Worm (Caenorhabditis elegans) whole organism, L3 larva: Measurements from ENCODE around the gene ZC250.4.

Experiments
- R02D3.7 ChIP-seq: fragments of 150-350 bp; optimal IDR thresholded peaks from 2 replicates; lab custom pipeline; 2014; ENCODE audit warnings: missing biosample characterization, missing genetic modification characterization
- aly-2 ChIP-seq: fragments of 150-350 bp; optimal IDR thresholded peaks from 2 replicates; lab custom pipeline; 2014; ENCODE audit warnings: missing biosample characterization, missing genetic modification characterization
- ama-1 ChIP-seq: fragments of 150-350 bp; optimal IDR thresholded peaks from 2 replicates; lab custom pipeline; 2018
- ceh-82 ChIP-seq: fragments of 150-350 bp; optimal IDR thresholded peaks from 2 replicates; lab custom pipeline; 2014; ENCODE audit warnings: missing biosample characterization, missing genetic modification characterization
- ceh-9 ChIP-seq: sonication (generic microtip); optimal IDR thresholded peaks from 2 replicates; lab custom pipeline; 2018; ENCODE audit warnings: missing biosample characterization, missing genetic modification characterization
- daf-12 ChIP-seq: fragments of 150-350 bp; optimal IDR thresholded peaks from 2 replicates; lab custom pipeline; 2014; ENCODE audit warnings: missing biosample characterization, missing genetic modification reagents, missing genetic modification characterization
- egl-5 ChIP-seq: fragments of 150-350 bp; optimal IDR thresholded peaks from 2 replicates; lab custom pipeline; 2017; ENCODE audit warnings: missing biosample characterization, missing genetic modification reagents, missing genetic modification characterization, inconsistent platforms
- elt-2 ChIP-seq: sonication (generic microtip); optimal IDR thresholded peaks from 2 replicates; lab custom pipeline; 2016; ENCODE audit warnings: missing genetic modification reagents, mild to moderate bottlenecking, missing genetic modification characterization, missing compliant biosample characterization
- eor-1 ChIP-seq, 2 experiments: fragments of 150-350 bp; optimal IDR thresholded peaks; 2 replicates each; lab custom pipeline; 2014 to 2018; ENCODE audit warnings: missing biosample characterization in 2 of 2, missing genetic modification characterization in 2 of 2
- fkh-10 ChIP-seq: sonication (generic microtip); optimal IDR thresholded peaks from 2 replicates; lab custom pipeline; 2017; ENCODE audit warnings: missing biosample characterization, missing genetic modification reagents, missing genetic modification characterization
- fkh-2 ChIP-seq: fragments of 150-350 bp; optimal IDR thresholded peaks from 2 replicates; lab custom pipeline; 2014; ENCODE audit warnings: missing biosample characterization, missing genetic modification reagents, missing genetic modification characterization
- fos-1 ChIP-seq: fragments of 150-350 bp; optimal IDR thresholded peaks from 2 replicates; lab custom pipeline; 2014; ENCODE audit warnings: missing biosample characterization, missing genetic modification characterization
- hmg-11 ChIP-seq: sonication (generic microtip); optimal IDR thresholded peaks from 2 replicates; lab custom pipeline; 2016; ENCODE audit warnings: missing genetic modification characterization, missing compliant biosample characterization
- jun-1 ChIP-seq: fragments of 150-350 bp; optimal IDR thresholded peaks from 2 replicates; lab custom pipeline; 2014; ENCODE audit warnings: missing biosample characterization, missing genetic modification reagents, missing genetic modification characterization
- lin-15B ChIP-seq: fragments of 150-350 bp; optimal IDR thresholded peaks from 2 replicates; lab custom pipeline; 2014; ENCODE audit warnings: missing biosample characterization, missing genetic modification characterization
- lin-39 ChIP-seq: fragments of 150-350 bp; optimal IDR thresholded peaks from 2 replicates; lab custom pipeline; 2018; ENCODE audit warnings: missing biosample characterization, missing genetic modification reagents, missing genetic modification characterization
- lsy-12 ChIP-seq: sonication (generic microtip); optimal IDR thresholded peaks from 2 replicates; lab custom pipeline; 2016; ENCODE audit warnings: mild to moderate bottlenecking, missing genetic modification characterization, missing compliant biosample characterization
- mdl-1 ChIP-seq: fragments of 150-350 bp; optimal IDR thresholded peaks from 2 replicates; lab custom pipeline; 2014; ENCODE audit warnings: missing biosample characterization, missing genetic modification characterization
- nfya-1 ChIP-seq: sonication (generic microtip); optimal IDR thresholded peaks from 2 replicates; lab custom pipeline; 2017; ENCODE audit warnings: missing genetic modification characterization, mild to moderate bottlenecking, missing compliant biosample characterization, antibody characterized with exemption, moderate library complexity; ENCODE audit not compliant: insufficient read depth
- nhr-11 ChIP-seq: fragments of 150-350 bp; optimal IDR thresholded peaks from 2 replicates; lab custom pipeline; 2014; ENCODE audit warnings: missing biosample characterization, missing genetic modification characterization
- nhr-12 ChIP-seq: fragments of 150-350 bp; optimal IDR thresholded peaks from 2 replicates; lab custom pipeline; 2014; ENCODE audit warnings: missing biosample characterization, missing genetic modification characterization
- nhr-23 ChIP-seq: fragments of 150-350 bp; optimal IDR thresholded peaks from 2 replicates; lab custom pipeline; 2014; ENCODE audit warnings: missing biosample characterization, missing genetic modification reagents, missing genetic modification characterization
- nhr-237 ChIP-seq: fragments of 150-350 bp; optimal IDR thresholded peaks from 2 replicates; lab custom pipeline; 2014; ENCODE audit warnings: missing biosample characterization, missing genetic modification characterization
- nhr-28 ChIP-seq: fragments of 150-350 bp; optimal IDR thresholded peaks from 2 replicates; lab custom pipeline; 2014; ENCODE audit warnings: missing biosample characterization, missing genetic modification characterization
- nhr-43 ChIP-seq: sonication (generic microtip); optimal IDR thresholded peaks from 2 replicates; lab custom pipeline; 2016; ENCODE audit warnings: mild to moderate bottlenecking, missing genetic modification characterization, missing compliant biosample characterization; ENCODE audit not compliant: poor library complexity, severe bottlenecking
- nhr-67 ChIP-seq: fragments of 150-350 bp; optimal IDR thresholded peaks from 2 replicates; lab custom pipeline; 2014; ENCODE audit warnings: missing biosample characterization, missing genetic modification characterization
- pha-4 ChIP-seq: fragments of 150-350 bp; optimal IDR thresholded peaks from 2 replicates; lab custom pipeline; 2014; ENCODE audit warnings: missing biosample characterization, missing genetic modification reagents, missing genetic modification characterization
- pqm-1 ChIP-seq: fragments of 150-350 bp; optimal IDR thresholded peaks from 2 replicates; lab custom pipeline; 2017; ENCODE audit warnings: missing biosample characterization, missing genetic modification characterization, inconsistent platforms
- skn-1 ChIP-seq: fragments of 150-350 bp; optimal IDR thresholded peaks from 2 replicates; lab custom pipeline; 2014; ENCODE audit warnings: missing biosample characterization, missing genetic modification characterization
- snpc-4 ChIP-seq: fragments of 150-350 bp; optimal IDR thresholded peaks from 2 replicates; lab custom pipeline; 2014; ENCODE audit warnings: missing biosample characterization, missing genetic modification characterization
- tbx-2 ChIP-seq: sonication (generic microtip); optimal IDR thresholded peaks from 2 replicates; lab custom pipeline; 2016; ENCODE audit warnings: mild to moderate bottlenecking, missing genetic modification characterization, missing compliant biosample characterization
- unc-39 ChIP-seq: sonication (generic microtip); optimal IDR thresholded peaks from 4 replicates; lab custom pipeline; 2017; ENCODE audit warnings: missing biosample characterization, missing genetic modification characterization
- unc-62 ChIP-seq: fragments of 150-350 bp; sonication (generic microtip); optimal IDR thresholded peaks from 4 replicates; lab custom pipeline; 2014; ENCODE audit warnings: missing biosample characterization, missing genetic modification reagents, missing genetic modification characterization
- ztf-4 ChIP-seq: fragments of 150-350 bp; optimal IDR thresholded peaks from 2 replicates; lab custom pipeline; 2014; ENCODE audit warnings: missing biosample characterization, missing genetic modification characterization

The ZC250.4 gene

DNA sequence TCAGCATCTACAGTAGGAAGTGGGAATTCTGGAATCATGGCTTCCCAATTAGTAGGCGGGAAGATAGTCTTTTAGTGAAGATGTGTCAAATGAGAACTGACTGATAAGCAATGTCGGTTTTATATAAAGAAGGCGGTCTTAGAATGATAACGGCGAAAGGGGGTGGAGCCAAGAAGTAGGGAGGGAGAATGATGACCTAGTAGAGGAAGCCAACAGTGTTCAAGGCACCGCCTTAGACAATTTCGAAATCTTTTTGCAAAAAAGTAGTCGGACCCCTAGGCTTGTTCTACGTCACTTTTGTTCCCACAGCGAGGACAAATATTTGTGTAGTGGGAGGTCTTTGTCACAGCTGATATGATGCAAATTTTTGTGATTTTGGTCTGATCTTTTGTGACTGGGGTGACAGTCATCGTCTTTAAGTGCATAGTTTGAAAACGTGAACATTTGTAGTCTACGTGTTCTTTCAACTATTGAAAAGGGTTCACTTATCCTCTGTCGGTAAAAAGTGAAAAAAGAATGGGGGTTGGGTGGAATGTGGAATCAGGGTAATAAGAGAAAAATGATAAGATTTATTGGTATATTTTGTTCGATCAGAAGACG lies at the start of gene ZC250.4:
Gene ZC250.4 (minus strand): TSS at position 78 of the 600 bp plus-strand sequence.
- TF ChIP-seq nhr-23 (tag; lab: Kevin White, UChicago) (no peak), elt-2 (tag; lab: Kevin White, UChicago) (peak; percentile 82)

DNA sequence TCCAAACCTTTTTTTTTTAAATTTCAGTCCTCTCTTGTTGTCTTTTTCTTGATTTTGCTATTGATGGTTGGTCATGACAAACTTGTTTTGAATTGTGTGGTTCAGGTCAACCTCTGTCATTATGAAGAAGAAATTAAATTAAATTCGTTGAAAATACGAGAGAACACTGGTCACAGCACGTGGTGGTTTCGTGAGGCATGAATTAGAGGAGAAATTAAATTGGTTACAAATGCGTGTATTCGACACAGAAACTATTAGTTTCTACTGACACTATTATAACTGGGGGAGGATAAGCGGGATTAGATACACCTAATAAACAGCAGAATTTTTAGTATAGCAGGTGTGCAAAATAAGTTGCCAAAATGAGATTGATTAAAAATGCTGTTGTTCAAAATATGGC lies 39.1 kb upstream of the ZC250.4 start:
- TF ChIP-seq jun-1 (tag; lab: Kevin White, UChicago) (no peak), ceh-82 (tag; lab: Kevin White, UChicago) (no peak), fkh-2 (tag; lab: Kevin White, UChicago) (no peak), fos-1 (no peak), elt-2 (tag; lab: Kevin White, UChicago) (no peak), fkh-10 (no peak), nhr-28 (tag; lab: Kevin White, UChicago) (no peak)

DNA sequence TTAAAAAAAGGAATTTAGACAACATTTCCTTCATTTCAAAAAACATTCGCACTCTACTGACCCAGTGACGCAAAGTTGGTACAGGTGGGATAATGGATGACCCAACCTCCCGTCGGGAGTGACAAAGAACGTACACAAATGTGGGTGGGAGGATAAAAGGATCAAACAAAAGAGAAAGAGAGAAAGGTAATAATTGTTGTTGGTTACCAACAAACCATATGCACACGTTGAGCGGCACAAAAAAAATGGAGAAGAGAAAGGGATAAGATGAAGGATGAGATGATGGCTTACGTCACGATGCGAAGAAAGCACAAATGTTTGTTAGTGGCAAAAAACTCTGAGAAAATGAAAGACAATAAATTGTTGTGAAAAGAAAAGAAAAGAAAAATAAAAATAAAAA lies 38.7 kb upstream of the ZC250.4 start:
- TF ChIP-seq R02D3.7 (tag; lab: Kevin White, UChicago) (no peak), daf-12 (tag; lab: Kevin White, UChicago) (no peak), egl-5 (tag; lab: Kevin White, UChicago) (no peak), eor-1 (tag; optimal IDR thresholded peaks at IDR 0.05; lab: Kevin White, UChicago) (no peak), lin-39 (tag; lab: Kevin White, UChicago) (peak; percentile 32), mdl-1 (no peak), nhr-67 (no peak), fkh-2 (tag; lab: Kevin White, UChicago) (no peak), pha-4 (tag; lab: Kevin White, UChicago) (peak; percentile 60), skn-1 (no peak), tbx-2 (tag; lab: Kevin White, UChicago) (no peak)

DNA sequence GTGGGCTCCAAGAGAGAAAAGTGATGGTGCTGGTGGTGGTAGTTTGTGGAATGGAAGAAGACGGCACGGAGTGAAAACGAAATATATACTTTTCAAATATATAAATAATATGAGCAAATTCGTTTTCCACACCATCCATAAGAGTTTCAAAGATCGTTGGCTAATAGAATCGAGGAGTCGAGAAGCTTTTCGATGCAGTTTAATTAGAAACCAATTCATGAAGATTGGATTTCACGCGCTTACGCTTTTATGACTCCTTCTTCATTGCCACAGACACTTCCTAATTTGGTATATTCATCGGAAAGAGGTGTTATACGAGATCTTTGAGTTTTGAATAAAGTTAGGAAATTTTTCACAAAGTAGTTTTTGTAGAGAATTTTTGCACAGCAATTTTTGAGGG lies 37.7 kb upstream of the ZC250.4 start:
- no peak for TF ChIP-seq pha-4 (tag; lab: Kevin White, UChicago)
- no peak for TF ChIP-seq fkh-2 (tag; lab: Kevin White, UChicago)
- no peak for TF ChIP-seq R02D3.7 (tag; lab: Kevin White, UChicago)
- no peak for TF ChIP-seq nhr-12
- TF ChIP-seq nhr-11 (tag; lab: Kevin White, UChicago) = no peak
- TF ChIP-seq fkh-10 = no peak
- TF ChIP-seq unc-39 (tag; lab: Kevin White, UChicago) = no peak
- no peak for TF ChIP-seq lin-39 (tag; lab: Kevin White, UChicago)
- TF ChIP-seq nhr-237 = no peak
- no peak for TF ChIP-seq ama-1 (lab: Kevin White, UChicago)
- TF ChIP-seq unc-62 (GFP tag; lab: Kevin White, UChicago) = no peak
- TF ChIP-seq hmg-11 (tag; lab: Kevin White, UChicago) = no peak

DNA sequence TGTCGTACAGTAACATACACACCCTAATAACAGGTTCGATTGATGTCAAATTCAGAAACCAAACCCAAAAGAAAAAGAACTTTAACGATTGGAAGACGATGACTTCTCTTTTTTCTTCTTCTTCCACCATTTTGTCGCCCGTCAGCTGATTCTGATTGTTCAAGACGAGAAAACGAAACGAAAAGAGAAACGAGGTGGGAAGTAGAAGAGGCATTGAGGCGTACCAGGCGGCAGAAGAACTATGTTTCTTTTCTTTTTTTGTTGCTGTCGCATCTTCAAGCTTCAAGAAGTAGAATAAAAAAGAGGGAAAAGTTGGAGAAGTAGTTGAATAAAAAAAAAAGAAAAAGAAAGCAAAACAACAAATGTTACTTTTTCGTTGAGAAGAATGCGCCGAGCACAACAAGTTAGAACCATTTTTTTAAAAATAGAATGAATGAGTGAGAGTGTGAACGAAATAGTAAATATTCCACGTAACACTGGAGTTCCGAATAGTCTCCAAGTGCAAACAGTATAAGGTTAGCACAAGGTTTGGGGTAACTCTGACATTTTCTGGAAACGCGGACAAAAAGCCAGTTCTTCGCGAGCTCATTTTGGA lies 35.2 kb upstream of the ZC250.4 start:
- TF ChIP-seq jun-1 (tag; lab: Kevin White, UChicago) (no peak), pha-4 (tag; lab: Kevin White, UChicago) (peak; percentile 7), nfya-1 (tag; lab: Kevin White, UChicago) (peak; percentile 4), ceh-9 (no peak), fkh-10 (peak; percentile 44)

DNA sequence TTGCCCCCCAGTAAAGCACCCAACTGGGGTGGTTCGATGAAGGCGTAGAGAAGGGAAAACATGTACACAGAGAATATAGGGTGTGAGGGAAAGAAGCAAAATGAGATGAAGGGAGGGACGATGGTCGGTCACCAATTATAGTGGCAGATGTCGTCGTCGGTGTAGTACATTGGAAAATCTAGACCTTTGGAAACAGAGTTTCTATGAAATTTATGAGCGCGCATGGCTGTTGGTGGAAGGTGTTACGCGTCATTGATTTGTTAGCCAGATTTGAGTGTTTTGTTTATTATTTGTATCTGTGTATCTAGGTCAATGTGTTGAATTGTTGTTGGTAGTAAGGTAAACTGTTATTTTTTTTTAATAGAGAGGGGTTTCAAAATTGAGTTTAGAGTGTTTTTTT lies 33.8 kb upstream of the ZC250.4 start:
- TF ChIP-seq egl-5 (tag; lab: Kevin White, UChicago) = peak; percentile 7
- TF ChIP-seq nhr-23 (tag; lab: Kevin White, UChicago) = peak; percentile 51
- TF ChIP-seq nfya-1 (tag; lab: Kevin White, UChicago) = no peak

DNA sequence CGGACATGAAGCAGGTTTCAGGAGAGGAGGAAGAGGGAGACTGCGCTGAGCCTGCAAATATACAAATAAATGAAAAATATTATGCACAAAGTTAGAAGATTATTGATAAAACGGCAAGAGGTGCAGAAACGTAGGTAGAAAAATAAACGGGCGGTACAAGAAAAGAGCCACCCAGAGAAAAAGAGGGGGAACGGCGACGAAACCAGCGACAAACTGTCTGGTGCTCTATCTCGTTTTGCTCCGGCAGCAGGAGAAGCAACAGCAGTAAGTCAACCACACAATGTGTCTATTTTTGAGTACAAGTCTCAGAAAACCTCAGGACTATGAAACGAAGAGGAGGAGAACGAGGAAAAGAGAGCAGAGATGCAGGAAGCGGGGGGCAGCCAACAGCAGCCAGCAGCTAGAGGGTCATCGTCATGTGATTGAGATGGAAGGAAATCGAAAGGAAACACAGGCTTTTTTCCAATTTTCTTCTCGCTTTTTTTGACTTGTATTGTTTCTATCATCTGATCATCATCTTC lies 32.8 kb upstream of the ZC250.4 start, which contains the start of gene F26F12.3:
Gene F26F12.3 (minus strand): TSS at position 51 of the 521 bp plus-strand sequence.
- TF ChIP-seq nfya-1 (tag; lab: Kevin White, UChicago) (peak; percentile 77), hmg-11 (tag; lab: Kevin White, UChicago) (peak; percentile 74), skn-1 (peak; percentile 19), nhr-43 (tag; lab: Kevin White, UChicago) (no peak), lsy-12 (tag; lab: Kevin White, UChicago) (peak; percentile 30), ceh-82 (tag; lab: Kevin White, UChicago) (no peak), pqm-1 (tag; lab: Kevin White, UChicago) (peak; percentile 77), lin-39 (tag; lab: Kevin White, UChicago) (peak; percentile 82), lin-15B (tag; lab: Kevin White, UChicago) (peak; percentile 8), elt-2 (tag; lab: Kevin White, UChicago) (peak; percentile 88), snpc-4 (tag; lab: Kevin White, UChicago) (peak; percentile 10), ama-1 (lab: Kevin White, UChicago) (peak; percentile 25), egl-5 (tag; lab: Kevin White, UChicago) (peak; percentile 55), nhr-11 (tag; lab: Kevin White, UChicago) (peak; percentile 47), R02D3.7 (tag; lab: Kevin White, UChicago) (no peak), unc-39 (tag; lab: Kevin White, UChicago) (no peak), jun-1 (tag; lab: Kevin White, UChicago) (peak; percentile 3), tbx-2 (tag; lab: Kevin White, UChicago) (peak; percentile 47), fkh-10 (peak; percentile 66), pha-4 (tag; lab: Kevin White, UChicago) (peak; percentile 89), aly-2 (tag; lab: Kevin White, UChicago) (no peak), ztf-4 (no peak), fkh-2 (tag; lab: Kevin White, UChicago) (no peak)
